Fruit fly (Drosophila melanogaster) whole organism, embryonic: ENCODE results near the gene baf.

ENCODE experiments used
- BtbVII ChIP-seq: fragments of 200-800 bp; sonication (Bioruptor generic); optimal IDR thresholded peaks from 3 replicates; lab custom pipeline; 2017; ENCODE audit warnings: missing biosample characterization, mild to moderate bottlenecking, missing genetic modification characterization
- C15 ChIP-seq: fragments of 200-800 bp; sonication (Bioruptor generic); IDR thresholded peaks from 3 replicates; pipeline ENCODE4 v1.3.6; 2022; ENCODE audit warnings: missing biosample characterization, missing genetic modification characterization
- CG10267 ChIP-seq: fragments of 200-800 bp; sonication (Bioruptor generic); optimal IDR thresholded peaks from 2 replicates; lab custom pipeline; 2018; ENCODE audit warnings: missing biosample characterization, mild to moderate bottlenecking, missing genetic modification characterization, moderate library complexity
- CG10274 ChIP-seq: fragments of 200-800 bp; sonication (Bioruptor generic); optimal IDR thresholded peaks from 3 replicates; lab custom pipeline; 2017; ENCODE audit warnings: missing biosample characterization, mild to moderate bottlenecking, missing genetic modification characterization
- CG12104 ChIP-seq: fragments of 200-800 bp; sonication (Bioruptor generic); optimal IDR thresholded peaks from 3 replicates; lab custom pipeline; 2016; ENCODE audit warnings: missing biosample characterization, missing genetic modification characterization
- CG12769 ChIP-seq: fragments of 200-800 bp; sonication (Bioruptor generic); optimal IDR thresholded peaks from 2 replicates; lab custom pipeline; 2019; ENCODE audit warnings: missing biosample characterization, mild to moderate bottlenecking, missing genetic modification characterization, moderate library complexity
- CG16813 ChIP-seq: fragments of 200-800 bp; sonication (Bioruptor generic); IDR thresholded peaks from 3 replicates; pipeline ENCODE4 v1.3.6; 2022; ENCODE audit warnings: missing biosample characterization, missing genetic modification characterization; ENCODE audit not compliant: partially characterized antibody
- CG16863 ChIP-seq: fragments of 200-800 bp; sonication (Bioruptor generic); optimal IDR thresholded peaks from 3 replicates; lab custom pipeline; 2016; ENCODE audit warnings: missing biosample characterization, missing genetic modification characterization
- CG17186 ChIP-seq: fragments of 200-800 bp; sonication (Bioruptor generic); optimal IDR thresholded peaks from 3 replicates; lab custom pipeline; 2017; ENCODE audit warnings: missing biosample characterization, missing genetic modification reagents, missing genetic modification characterization
- CG17328 ChIP-seq: fragments of 200-800 bp; sonication (Bioruptor generic); IDR thresholded peaks from 2 replicates; pipeline ENCODE4 v1.3.6; 2022; ENCODE audit warnings: missing biosample characterization, missing genetic modification characterization
- CG17568 ChIP-seq: fragments of 200-800 bp; sonication (Bioruptor generic); optimal IDR thresholded peaks from 2 replicates; lab custom pipeline; 2018; ENCODE audit warnings: missing biosample characterization, mild to moderate bottlenecking, missing genetic modification characterization, moderate library complexity
- CG30020 ChIP-seq: fragments of 200-800 bp; optimal IDR thresholded peaks from 2 replicates; lab custom pipeline; 2019; ENCODE audit warnings: missing biosample characterization, mild to moderate bottlenecking, missing genetic modification characterization, moderate library complexity
- CG31388 ChIP-seq: fragments of 200-800 bp; sonication (Bioruptor generic); optimal IDR thresholded peaks from 2 replicates; lab custom pipeline; 2016; ENCODE audit warnings: missing biosample characterization, missing genetic modification characterization
- CG31441 ChIP-seq: fragments of 200-800 bp; sonication (Bioruptor generic); IDR thresholded peaks from 2 replicates; pipeline ENCODE4 v1.3.6; 2022; ENCODE audit warnings: missing biosample characterization, missing genetic modification characterization
- CG3163 ChIP-seq: fragments of 200-800 bp; sonication (Bioruptor generic); optimal IDR thresholded peaks from 3 replicates; lab custom pipeline; 2016; ENCODE audit warnings: missing biosample characterization, missing genetic modification characterization
- CG6654 ChIP-seq: fragments of 200-800 bp; sonication (Bioruptor generic); optimal IDR thresholded peaks from 2 replicates; lab custom pipeline; 2017; ENCODE audit warnings: missing biosample characterization, mild to moderate bottlenecking, missing genetic modification characterization
- CG6791 ChIP-seq: fragments of 200-800 bp; sonication (Bioruptor generic); IDR thresholded peaks from 3 replicates; pipeline ENCODE4 v1.3.6; 2022; ENCODE audit warnings: missing biosample characterization, missing genetic modification characterization; ENCODE audit not compliant: partially characterized antibody
- CG7357 ChIP-seq: fragments of 200-800 bp; sonication (Bioruptor generic); IDR thresholded peaks from 3 replicates; pipeline ENCODE4 v1.3.6; 2022; ENCODE audit warnings: missing biosample characterization, missing genetic modification characterization
- CG8478 ChIP-seq: fragments of >200 bp; optimal IDR thresholded peaks from 2 replicates; lab custom pipeline; 2018
- CG8924 ChIP-seq: fragments of 200-800 bp; optimal IDR thresholded peaks from 3 replicates; lab custom pipeline; 2019; ENCODE audit warnings: missing biosample characterization, mild to moderate bottlenecking, missing genetic modification characterization, moderate library complexity
- Camta ChIP-seq: fragments of 200-800 bp; sonication (Bioruptor generic); optimal IDR thresholded peaks from 2 replicates; lab custom pipeline; 2016; ENCODE audit warnings: missing biosample characterization, missing genetic modification characterization
- Dll ChIP-seq: fragments of 200-800 bp; sonication (Bioruptor generic); IDR thresholded peaks from 4 replicates; pipeline ENCODE4 v1.3.6; 2022; ENCODE audit warnings: missing biosample characterization, missing genetic modification characterization; ENCODE audit not compliant: partially characterized antibody
- E2f2 ChIP-seq: fragments of 200-800 bp; sonication (Bioruptor generic); IDR thresholded peaks from 2 replicates; pipeline ENCODE4 v1.3.6; 2022; ENCODE audit warnings: missing biosample characterization, missing genetic modification characterization
- ERR ChIP-seq: fragments of 200-800 bp; sonication (Bioruptor generic); optimal IDR thresholded peaks from 2 replicates; lab custom pipeline; 2016; ENCODE audit warnings: missing biosample characterization, missing genetic modification characterization
- Ets97D ChIP-seq: fragments of 200-800 bp; sonication (Bioruptor generic); optimal IDR thresholded peaks from 3 replicates; lab custom pipeline; 2016; ENCODE audit warnings: missing biosample characterization, missing genetic modification characterization
- HHEX ChIP-seq: fragments of 200-800 bp; sonication (Bioruptor generic); optimal IDR thresholded peaks from 3 replicates; lab custom pipeline; 2017; ENCODE audit warnings: missing biosample characterization, mild to moderate bottlenecking, missing genetic modification characterization, missing genetic modification reagents
- Hey ChIP-seq: fragments of 200-800 bp; sonication (Bioruptor generic); optimal IDR thresholded peaks from 3 replicates; lab custom pipeline; 2018; ENCODE audit warnings: missing biosample characterization, mild to moderate bottlenecking, missing genetic modification characterization
- Hr39 ChIP-seq: fragments of >200 bp; optimal IDR thresholded peaks from 2 replicates; lab custom pipeline; 2017
- Lpt ChIP-seq: fragments of >200 bp; optimal IDR thresholded peaks from 2 replicates; lab custom pipeline; 2018; ENCODE audit warnings: missing biosample characterization, missing genetic modification characterization
- Nf-YA ChIP-seq: fragments of 200-800 bp; sonication (Bioruptor generic); IDR thresholded peaks from 2 replicates; pipeline ENCODE4 v1.3.6; 2022; ENCODE audit warnings: missing biosample characterization, missing genetic modification characterization
- Oli ChIP-seq: fragments of 200-800 bp; sonication (Bioruptor generic); optimal IDR thresholded peaks from 2 replicates; lab custom pipeline; 2018; ENCODE audit warnings: missing biosample characterization, mild to moderate bottlenecking, missing genetic modification characterization, moderate library complexity
- Sry-δ ChIP-seq: fragments of 200-800 bp; sonication (Bioruptor generic); optimal IDR thresholded peaks from 2 replicates; lab custom pipeline; 2016; ENCODE audit warnings: missing biosample characterization, missing genetic modification characterization
- Ssrp ChIP-seq: fragments of 200-800 bp; sonication (Bioruptor generic); optimal IDR thresholded peaks from 2 replicates; lab custom pipeline; 2018; ENCODE audit warnings: missing biosample characterization, mild to moderate bottlenecking, missing genetic modification characterization, moderate library complexity
- Stat92E ChIP-seq, 3 experiments: fragments of >200 bp in 2 of 3; fragments of 200-800 bp in 1 of 3; sonication (Bioruptor generic) in 1 of 3; optimal IDR thresholded peaks; 2 replicates each; lab custom pipeline; 2017 to 2019; ENCODE audit warnings: missing biosample characterization in 3 of 3, missing genetic modification characterization in 3 of 3, mild to moderate bottlenecking in 1 of 3, moderate library complexity in 1 of 3
- TFAM ChIP-seq: fragments of 200-800 bp; sonication (Bioruptor generic); optimal IDR thresholded peaks from 2 replicates; lab custom pipeline; 2017; ENCODE audit warnings: missing biosample characterization, missing genetic modification characterization, inconsistent platforms
- Trl ChIP-seq, 3 experiments: fragments of >200 bp in 2 of 3; fragments of 200-800 bp in 1 of 3; sonication (Bioruptor generic) in 1 of 3; optimal IDR thresholded peaks; 2 replicates in 1 of 3; 3 replicates in 2 of 3; lab custom pipeline; 2016 to 2017; ENCODE audit warnings: missing biosample characterization in 1 of 3, missing genetic modification characterization in 1 of 3
- bab2 ChIP-seq: fragments of 200-800 bp; sonication (Bioruptor generic); optimal IDR thresholded peaks from 2 replicates; lab custom pipeline; 2016; ENCODE audit warnings: missing biosample characterization, missing genetic modification characterization
- bbx ChIP-seq: fragments of 200-800 bp; sonication (Bioruptor generic); IDR thresholded peaks from 2 replicates; pipeline ENCODE4 v1.3.6; 2022; ENCODE audit warnings: missing biosample characterization, missing genetic modification characterization; ENCODE audit not compliant: partially characterized antibody
- crc ChIP-seq: fragments of 200-800 bp; sonication (Bioruptor generic); optimal IDR thresholded peaks from 2 replicates; lab custom pipeline; 2016; ENCODE audit warnings: missing biosample characterization, missing genetic modification characterization
- ftz-f1 ChIP-seq: fragments of 200-800 bp; sonication (Bioruptor generic); optimal IDR thresholded peaks from 2 replicates; lab custom pipeline; 2016; ENCODE audit warnings: missing biosample characterization, missing genetic modification characterization
- fu2 ChIP-seq: fragments of 200-800 bp; sonication (Bioruptor generic); optimal IDR thresholded peaks from 2 replicates; lab custom pipeline; 2016; ENCODE audit warnings: missing biosample characterization, missing genetic modification characterization
- gcm ChIP-seq: fragments of 200-800 bp; sonication (Bioruptor generic); optimal IDR thresholded peaks from 2 replicates; lab custom pipeline; 2019; ENCODE audit warnings: missing biosample characterization, mild to moderate bottlenecking, missing genetic modification characterization, moderate library complexity
- gfzf ChIP-seq: fragments of 200-800 bp; sonication (Bioruptor generic); optimal IDR thresholded peaks from 2 replicates; lab custom pipeline; 2016; ENCODE audit warnings: missing biosample characterization, mild to moderate bottlenecking, missing genetic modification characterization, moderate library complexity
- hb ChIP-seq: fragments of 200-800 bp; sonication (Bioruptor generic); IDR thresholded peaks from 3 replicates; pipeline ENCODE4 v1.3.6; 2022; ENCODE audit warnings: missing biosample characterization, missing genetic modification characterization; ENCODE audit not compliant: partially characterized antibody
- sd ChIP-seq: fragments of 200-800 bp; sonication (Bioruptor generic); optimal IDR thresholded peaks from 3 replicates; lab custom pipeline; 2018; ENCODE audit warnings: missing biosample characterization, mild to moderate bottlenecking, missing genetic modification characterization, moderate library complexity
- sens-2 ChIP-seq: fragments of 200-800 bp; sonication (Bioruptor generic); IDR thresholded peaks from 2 replicates; pipeline ENCODE4 v1.3.6; 2022; ENCODE audit warnings: missing biosample characterization, missing genetic modification characterization
- vnd ChIP-seq: fragments of 200-800 bp; sonication (Bioruptor generic); IDR thresholded peaks from 3 replicates; pipeline ENCODE4 v1.3.6; 2022; ENCODE audit warnings: missing biosample characterization, missing genetic modification characterization; ENCODE audit not compliant: partially characterized antibody
- vvl ChIP-seq: fragments of 200-800 bp; sonication (Bioruptor generic); IDR thresholded peaks from 2 replicates; pipeline ENCODE4 v1.3.6; 2022; ENCODE audit warnings: missing biosample characterization, missing genetic modification characterization

The baf gene

dm6 chr2L:8010602-8011455 lies 18.4 kb upstream of the baf start, which contains the start of the genes Glyat and Tg (continued):
- TF ChIP-seq CG6654, result no peak
- TF ChIP-seq CG31441 (GFP tag; lab: Robert Waterston, UW), result no peak
- TF ChIP-seq hb (GFP tag; lab: Robert Waterston, UW), result no peak
- TF ChIP-seq ftz-f1 (GFP tag; lab: Kevin White, UChicago), result peak; percentile 2
- TF ChIP-seq CG7357, result no peak
- TF ChIP-seq CG12769, result peak; percentile 12
- TF ChIP-seq CG17568 (GFP tag; lab: Kevin White, UChicago), result peak; percentile 23
- TF ChIP-seq CG17186, result no peak
- TF ChIP-seq CG31388 (GFP tag; lab: Kevin White, UChicago), result no peak
- no peak for TF ChIP-seq Ets97D (GFP tag; lab: Kevin White, UChicago)
- TF ChIP-seq gfzf (GFP tag; lab: Kevin White, UChicago), result peak; percentile 54
- TF ChIP-seq CG10267 (tag; lab: Kevin White, UChicago), result peak; percentile 8
- TF ChIP-seq CG3163 (GFP tag; lab: Kevin White, UChicago), result peak; percentile 99
- TF ChIP-seq Hey (tag; lab: Kevin White, UChicago), result no peak
- TF ChIP-seq E2f2 (GFP tag; lab: Robert Waterston, UW), result peak; percentile 92
- TF ChIP-seq Ssrp, result no peak
- TF ChIP-seq HHEX, result peak; percentile 1
- 0 out of 3 replicates have a peak, but pooled peaks have one; percentile 21 for TF ChIP-seq vnd
- peak; percentile 68 to 89 for TF ChIP-seq Trl (optimal IDR thresholded peaks at IDR 0.05; lab: Kevin White, UChicago)
- no peak for TF ChIP-seq Trl (GFP tag; optimal IDR thresholded peaks at IDR 0.05; lab: Kevin White, UChicago)
- no peak for TF ChIP-seq sens-2 (GFP tag; lab: Robert Waterston, UW)
- TF ChIP-seq gcm (GFP tag; lab: Kevin White, UChicago), result no peak
- no peak for TF ChIP-seq CG8478 (lab: Kevin White, UChicago)
- no peak for TF ChIP-seq fu2 (GFP tag; lab: Kevin White, UChicago)
- TF ChIP-seq Sry-δ (GFP tag; lab: Kevin White, UChicago), result peak; percentile 25
- no peak for TF ChIP-seq CG10274 (GFP tag; lab: Kevin White, UChicago)
- TF ChIP-seq CG12104 (GFP tag; lab: Kevin White, UChicago), result peak; percentile 39
- TF ChIP-seq Camta (GFP tag; lab: Kevin White, UChicago), result no peak
- TF ChIP-seq TFAM (GFP tag; lab: Kevin White, UChicago), result no peak
- TF ChIP-seq CG6791 (GFP tag; lab: Robert Waterston, UW), result peak; percentile 69
- 0 out of 2 replicates have a peak, but pooled peaks have one; percentile 46 for TF ChIP-seq CG17328 (GFP tag; lab: Robert Waterston, UW)
- no peak for TF ChIP-seq crc (GFP tag; lab: Kevin White, UChicago)
- TF ChIP-seq sd (tag; lab: Kevin White, UChicago), result peak; percentile 49
- no peak for TF ChIP-seq ERR (GFP tag; lab: Kevin White, UChicago)
- peak; percentile 48; the same call in 1 of the 2 replicates for TF ChIP-seq bbx (GFP tag; lab: Robert Waterston, UW)
- peak; percentile 50; the same call in 2 of the 3 replicates for TF ChIP-seq CG16813
- TF ChIP-seq Stat92E (GFP tag; optimal IDR thresholded peaks at IDR 0.05; lab: Kevin White, UChicago), result peak in 1 of 3 experiments; percentile 32
- no peak for TF ChIP-seq Lpt (GFP tag; lab: Kevin White, UChicago)
- TF ChIP-seq C15, result no peak
- peak; percentile 67 for TF ChIP-seq vvl (GFP tag; lab: Robert Waterston, UW)
- no peak for TF ChIP-seq bab2 (GFP tag; lab: Kevin White, UChicago)
- TF ChIP-seq Oli (tag; lab: Kevin White, UChicago), result peak; percentile 4
- peak; percentile 36 for TF ChIP-seq CG8924
- TF ChIP-seq Dll (GFP tag; lab: Robert Waterston, UW), result peak; percentile 67; the same call in 3 of the 4 replicates
- TF ChIP-seq CG30020 (tag; lab: Kevin White, UChicago), result peak; percentile 2
- TF ChIP-seq CG16863 (GFP tag; lab: Kevin White, UChicago), result no peak
- no peak for TF ChIP-seq Hr39 (lab: Kevin White, UChicago)
- no peak for TF ChIP-seq Nf-YA
- TF ChIP-seq BtbVII (GFP tag; lab: Kevin White, UChicago), result peak; percentile 33
